Worm (Caenorhabditis elegans) whole organism, L1 larva: ENCODE measurements around the gene F19G12.4.
"Not testable (repeated sequence)": the region's sequence is repeated elsewhere in the genome, so short reads cannot be mapped to it uniquely, and the experiment has no call there.

Experiments
- C16A3.4 ChIP-seq: fragments of 150-350 bp; optimal IDR thresholded peaks from 2 replicates; lab custom pipeline; 2014; ENCODE audit warnings: missing biosample characterization, missing genetic modification characterization
- C34B4.2 ChIP-seq: sonication (generic microtip); optimal IDR thresholded peaks from 2 replicates; lab custom pipeline; 2017; ENCODE audit warnings: mild to moderate bottlenecking, missing genetic modification characterization, missing compliant biosample characterization
- aly-2 ChIP-seq: fragments of 150-350 bp; optimal IDR thresholded peaks from 2 replicates; lab custom pipeline; 2014; ENCODE audit warnings: missing biosample characterization, missing genetic modification characterization
- ama-1 ChIP-seq: fragments of 150-350 bp; optimal IDR thresholded peaks from 2 replicates; lab custom pipeline; 2014
- ceh-82 ChIP-seq, 3 experiments: fragments of 150-350 bp in 1 of 3; sonication (generic microtip) in 2 of 3; optimal IDR thresholded peaks; 2 replicates each; lab custom pipeline; 2014 to 2017; ENCODE audit warnings: missing biosample characterization in 3 of 3, missing genetic modification characterization in 3 of 3
- ceh-88 ChIP-seq: fragments of 200-800 bp; sonication (Bioruptor generic); IDR thresholded peaks from 2 replicates; pipeline ENCODE4 v1.3.6; 2022; ENCODE audit warnings: missing genetic modification characterization, missing compliant biosample characterization
- ces-1 ChIP-seq: fragments of 150-350 bp; optimal IDR thresholded peaks from 2 replicates; lab custom pipeline; 2014; ENCODE audit warnings: missing biosample characterization, missing genetic modification reagents, missing genetic modification characterization
- dsc-1 ChIP-seq: sonication (generic microtip); optimal IDR thresholded peaks from 2 replicates; lab custom pipeline; 2016; ENCODE audit warnings: mild to moderate bottlenecking, missing genetic modification characterization, missing compliant biosample characterization
- egl-13 ChIP-seq: sonication (generic microtip); optimal IDR thresholded peaks from 2 replicates; lab custom pipeline; 2016; ENCODE audit warnings: missing genotype, missing genetic modification reagents, missing genetic modification characterization, missing compliant biosample characterization
- fkh-10 ChIP-seq: sonication (generic microtip); optimal IDR thresholded peaks from 2 replicates; lab custom pipeline; 2017; ENCODE audit warnings: missing biosample characterization, missing genetic modification reagents, missing genetic modification characterization
- fkh-4 ChIP-seq: sonication (generic microtip); optimal IDR thresholded peaks from 2 replicates; lab custom pipeline; 2016; ENCODE audit warnings: missing compliant biosample characterization, missing genetic modification characterization, borderline replicate concordance
- fos-1 ChIP-seq: fragments of 150-350 bp; optimal IDR thresholded peaks from 2 replicates; lab custom pipeline; 2014; ENCODE audit warnings: missing biosample characterization, missing genetic modification characterization
- grh-1 ChIP-seq: fragments of 200-800 bp; sonication (Bioruptor generic); IDR thresholded peaks from 2 replicates; pipeline ENCODE4 v1.3.6; 2022; ENCODE audit warnings: missing genetic modification reagents, missing genetic modification characterization, missing compliant biosample characterization
- hpl-2 ChIP-seq: fragments of 150-350 bp; optimal IDR thresholded peaks from 2 replicates; lab custom pipeline; 2014; ENCODE audit warnings: missing biosample characterization, missing genetic modification reagents, missing genetic modification characterization
- isw-1 ChIP-seq: fragments of 200-800 bp; sonication (Bioruptor generic); IDR thresholded peaks from 2 replicates; pipeline ENCODE4 v1.3.6; 2022; ENCODE audit warnings: missing genetic modification characterization, missing compliant biosample characterization
- jun-1 ChIP-seq: fragments of 150-350 bp; optimal IDR thresholded peaks from 2 replicates; lab custom pipeline; 2014; ENCODE audit warnings: missing biosample characterization, missing genetic modification reagents, missing genetic modification characterization
- lin-14 ChIP-seq: fragments of 200-800 bp; sonication (Bioruptor generic); optimal IDR thresholded peaks from 2 replicates; lab custom pipeline; 2018; ENCODE audit warnings: mild to moderate bottlenecking, missing genetic modification characterization, moderate library complexity, missing compliant biosample characterization
- lin-35 ChIP-seq, 2 experiments: fragments of 150-350 bp; optimal IDR thresholded peaks; 2 replicates each; lab custom pipeline; 2014; ENCODE audit warnings: missing biosample characterization in 2 of 2, missing genetic modification characterization in 2 of 2, missing genetic modification reagents in 2 of 2
- lin-39 ChIP-seq: fragments of 150-350 bp; optimal IDR thresholded peaks from 2 replicates; lab custom pipeline; 2014; ENCODE audit warnings: missing biosample characterization, missing genetic modification reagents, missing genetic modification characterization
- mab-9 ChIP-seq: fragments of 200-800 bp; sonication (Bioruptor generic); IDR thresholded peaks from 2 replicates; pipeline ENCODE4 v1.3.6; 2022; ENCODE audit warnings: missing genetic modification reagents, missing genetic modification characterization, missing compliant biosample characterization
- mdl-1 ChIP-seq, 2 experiments: fragments of 150-350 bp; optimal IDR thresholded peaks; 2 replicates each; lab custom pipeline; 2014 to 2017; ENCODE audit warnings: missing biosample characterization in 2 of 2, missing genetic modification characterization in 2 of 2, inconsistent platforms in 1 of 2
- mef-2 ChIP-seq: fragments of 150-350 bp; optimal IDR thresholded peaks from 2 replicates; lab custom pipeline; 2014; ENCODE audit warnings: missing biosample characterization, missing genetic modification characterization
- nhr-19 ChIP-seq: fragments of 200-800 bp; sonication (Bioruptor generic); conservative IDR thresholded peaks from 2 replicates; pipeline ENCODE4 v1.3.6; 2022; ENCODE audit warnings: missing genetic modification characterization, missing compliant biosample characterization
- nhr-20 ChIP-seq: sonication (generic microtip); optimal IDR thresholded peaks from 2 replicates; lab custom pipeline; 2016; ENCODE audit warnings: mild to moderate bottlenecking, missing genetic modification characterization, missing compliant biosample characterization
- nhr-28 ChIP-seq: fragments of 150-350 bp; optimal IDR thresholded peaks from 2 replicates; lab custom pipeline; 2014; ENCODE audit warnings: missing biosample characterization, missing genetic modification characterization
- nhr-71 ChIP-seq: sonication (generic microtip); optimal IDR thresholded peaks from 2 replicates; lab custom pipeline; 2016; ENCODE audit warnings: mild to moderate bottlenecking, missing genetic modification characterization, moderate library complexity, missing compliant biosample characterization
- nhr-77 ChIP-seq: fragments of 150-350 bp; optimal IDR thresholded peaks from 2 replicates; lab custom pipeline; 2014; ENCODE audit warnings: missing biosample characterization, missing genetic modification characterization
- pag-3 ChIP-seq: sonication (generic microtip); optimal IDR thresholded peaks from 2 replicates; lab custom pipeline; 2017; ENCODE audit warnings: missing genetic modification characterization, mild to moderate bottlenecking, missing compliant biosample characterization, antibody characterized with exemption, borderline replicate concordance; ENCODE audit not compliant: insufficient read depth
- pqm-1 ChIP-seq: sonication (generic microtip); optimal IDR thresholded peaks from 3 replicates; lab custom pipeline; 2017; ENCODE audit warnings: missing biosample characterization, missing genetic modification characterization
- rnt-1 ChIP-seq: sonication (generic microtip); optimal IDR thresholded peaks from 2 replicates; lab custom pipeline; 2016; ENCODE audit warnings: mild to moderate bottlenecking, missing genetic modification characterization, moderate library complexity, missing compliant biosample characterization
- skn-1 ChIP-seq: fragments of 150-350 bp; optimal IDR thresholded peaks from 2 replicates; lab custom pipeline; 2014; ENCODE audit warnings: missing biosample characterization, missing genetic modification characterization
- sptf-1 ChIP-seq: fragments of 150-350 bp; optimal IDR thresholded peaks from 2 replicates; lab custom pipeline; 2014; ENCODE audit warnings: missing biosample characterization, missing genetic modification characterization
- swsn-7 ChIP-seq: sonication (generic microtip); optimal IDR thresholded peaks from 2 replicates; lab custom pipeline; 2016; ENCODE audit warnings: missing genetic modification characterization, missing compliant biosample characterization
- unc-130 ChIP-seq: fragments of 150-350 bp; optimal IDR thresholded peaks from 2 replicates; lab custom pipeline; 2017; ENCODE audit warnings: missing biosample characterization, missing genetic modification characterization, inconsistent platforms
- unc-30 ChIP-seq: sonication (generic microtip); optimal IDR thresholded peaks from 2 replicates; lab custom pipeline; 2017; ENCODE audit warnings: missing biosample characterization, missing genetic modification characterization
- unc-62 ChIP-seq: fragments of 150-350 bp; optimal IDR thresholded peaks from 2 replicates; lab custom pipeline; 2014; ENCODE audit warnings: missing biosample characterization, missing genetic modification reagents, missing genetic modification characterization
- unc-98 ChIP-seq: fragments of 200-800 bp; sonication (Bioruptor generic); IDR thresholded peaks from 2 replicates; pipeline ENCODE4 v1.3.6; 2022; ENCODE audit warnings: missing genetic modification characterization, missing compliant biosample characterization
- vab-15 ChIP-seq: sonication (generic microtip); optimal IDR thresholded peaks from 2 replicates; lab custom pipeline; 2017; ENCODE audit warnings: missing genotype, mild to moderate bottlenecking, missing genetic modification characterization, missing compliant biosample characterization
- zag-1 ChIP-seq: fragments of 150-350 bp; optimal IDR thresholded peaks from 2 replicates; lab custom pipeline; 2014; ENCODE audit warnings: missing biosample characterization, missing genetic modification characterization
- ztf-11 ChIP-seq, 2 experiments: sonication (generic microtip); optimal IDR thresholded peaks; 2 replicates each; lab custom pipeline; 2016 to 2017; ENCODE audit warnings: missing genetic modification characterization in 2 of 2, missing biosample characterization in 1 of 2, missing compliant biosample characterization in 1 of 2

Gene F19G12.4

ce11 chrX:1397516-1397915 is 19.6 kb upstream of the F19G12.4 start, which contains the start of gene H39E20.1:
H39E20.1 (minus strand) TSS chrX:1397616.
- TF ChIP-seq pqm-1 (tag; lab: Kevin White, UChicago) (no peak), unc-30 (no peak), ceh-82 (tag; optimal IDR thresholded peaks at IDR 0.05; lab: Kevin White, UChicago) (no peak), mdl-1 (tag; optimal IDR thresholded peaks at IDR 0.05; lab: Kevin White, UChicago) (no peak), mef-2 (tag; lab: Kevin White, UChicago) (no peak), nhr-77 (tag; lab: Kevin White, UChicago) (no peak), isw-1 (GFP tag; lab: Robert Waterston, UW) (no peak), sptf-1 (tag; lab: Kevin White, UChicago) (no peak), fkh-4 (no peak), vab-15 (tag; lab: Kevin White, UChicago) (no peak), dsc-1 (tag; lab: Kevin White, UChicago) (no peak), pag-3 (tag; lab: Kevin White, UChicago) (no peak), mab-9 (no peak), fos-1 (tag; lab: Kevin White, UChicago) (no peak), egl-13 (tag; lab: Kevin White, UChicago) (no peak), lin-35 (GFP tag; optimal IDR thresholded peaks at IDR 0.05; lab: Kevin White, UChicago) (no peak), nhr-28 (tag; lab: Kevin White, UChicago) (no peak), swsn-7 (tag; lab: Kevin White, UChicago) (no peak), hpl-2 (GFP tag; lab: Kevin White, UChicago) (no peak)

ce11 chrX:1401259-1401658 is 15.8 kb upstream of the F19G12.4 start, which contains the start of gene ZK402.5:
ZK402.5 (minus strand) TSS chrX:1401359.
- no peak for TF ChIP-seq ama-1 (lab: Kevin White, UChicago)
- TF ChIP-seq nhr-71 (tag; lab: Kevin White, UChicago): no peak
- TF ChIP-seq ces-1: no peak
- no peak for TF ChIP-seq vab-15 (tag; lab: Kevin White, UChicago)
- TF ChIP-seq C16A3.4 (tag; lab: Kevin White, UChicago): no peak
- TF ChIP-seq aly-2 (tag; lab: Kevin White, UChicago): no peak
- TF ChIP-seq unc-62 (GFP tag; lab: Kevin White, UChicago): no peak
- TF ChIP-seq nhr-19: no peak
- TF ChIP-seq grh-1 (GFP tag; lab: Robert Waterston, UW): no peak
- TF ChIP-seq ztf-11 (tag; optimal IDR thresholded peaks at IDR 0.05; lab: Kevin White, UChicago): no peak
- no peak for TF ChIP-seq ceh-88 (GFP tag; lab: Robert Waterston, UW)
- TF ChIP-seq nhr-20: no peak
- TF ChIP-seq skn-1: no peak
- TF ChIP-seq unc-98 (GFP tag; lab: Robert Waterston, UW): no peak
- TF ChIP-seq jun-1 (tag; lab: Kevin White, UChicago): no peak
- no peak for TF ChIP-seq lin-14 (GFP tag; lab: Kevin White, UChicago)
- TF ChIP-seq lin-39 (tag; lab: Kevin White, UChicago): no peak

- TF ChIP-seq rnt-1 (tag; lab: Kevin White, UChicago); fkh-10 (GFP tag; lab: Kevin White, UChicago); pqm-1 (tag; lab: Kevin White, UChicago): not testable (repeated sequence)
- TF ChIP-seq, all 84 proteins: peak for 0; not testable (repeated sequence) for 84
These were observed 13.7 kb upstream of the F19G12.4 start, which contains the start of gene ZK402.2 for ce11 chrX:1403444-1403843. ZK402.2 (plus strand) TSS chrX:1403744.

ce11 chrX:1403971-1404370 is 13.1 kb upstream of the F19G12.4 start, which contains the start of gene ZK402.1:
ZK402.1 (plus strand) TSS chrX:1404271.
- TF ChIP-seq unc-130; C34B4.2; zag-1 (tag; lab: Kevin White, UChicago): not testable (repeated sequence)
